Fruit fly (Drosophila melanogaster) whole organism, embryonic: ENCODE data around the gene Eip75B.
A peak's percentile ranks its signal among the peaks of the same experiment; 100 is the strongest.

Source experiments
- ATbp ChIP-seq: fragments of 200-800 bp; sonication (Bioruptor generic); optimal IDR thresholded peaks from 2 replicates; lab custom pipeline; 2017; ENCODE audit warnings: missing biosample characterization, mild to moderate bottlenecking, missing genetic modification characterization, missing genetic modification reagents
- Atf3 ChIP-seq: fragments of 200-800 bp; sonication (Bioruptor generic); optimal IDR thresholded peaks from 3 replicates; lab custom pipeline; 2016; ENCODE audit warnings: missing biosample characterization, missing genetic modification characterization
- Atf6 ChIP-seq: fragments of 200-800 bp; sonication (Bioruptor generic); IDR thresholded peaks from 2 replicates; pipeline ENCODE4 v1.3.6; 2022; ENCODE audit warnings: missing biosample characterization, missing genetic modification characterization
- Bgb ChIP-seq: fragments of 200-800 bp; sonication (Bioruptor generic); IDR thresholded peaks from 2 replicates; pipeline ENCODE4 v1.3.6; 2022; ENCODE audit warnings: missing biosample characterization, missing genetic modification characterization; ENCODE audit not compliant: partially characterized antibody
- CG11456 ChIP-seq: fragments of 200-800 bp; sonication (Bioruptor generic); IDR thresholded peaks from 3 replicates; pipeline ENCODE4 v1.3.6; 2022; ENCODE audit warnings: missing biosample characterization, missing genetic modification characterization
- CG15696 ChIP-seq: fragments of 200-800 bp; sonication (Bioruptor generic); optimal IDR thresholded peaks from 2 replicates; lab custom pipeline; 2019; ENCODE audit warnings: missing biosample characterization, mild to moderate bottlenecking, missing genetic modification characterization, moderate library complexity
- CG17385 ChIP-seq: fragments of 200-800 bp; sonication (Bioruptor generic); optimal IDR thresholded peaks from 3 replicates; lab custom pipeline; 2018; ENCODE audit warnings: missing biosample characterization, mild to moderate bottlenecking, missing genetic modification characterization
- CG17568 ChIP-seq: fragments of 200-800 bp; sonication (Bioruptor generic); optimal IDR thresholded peaks from 2 replicates; lab custom pipeline; 2018; ENCODE audit warnings: missing biosample characterization, mild to moderate bottlenecking, missing genetic modification characterization, moderate library complexity
- CG17912 ChIP-seq: fragments of 200-800 bp; sonication (Bioruptor generic); optimal IDR thresholded peaks from 2 replicates; lab custom pipeline; 2018; ENCODE audit warnings: missing biosample characterization, mild to moderate bottlenecking, missing genetic modification characterization
- CG2199 ChIP-seq: fragments of 200-800 bp; sonication (Bioruptor generic); IDR thresholded peaks from 3 replicates; pipeline ENCODE4 v1.3.6; 2022; ENCODE audit warnings: missing biosample characterization, missing genetic modification characterization
- CG2678 ChIP-seq: fragments of 200-800 bp; sonication (Bioruptor generic); optimal IDR thresholded peaks from 3 replicates; lab custom pipeline; 2019; ENCODE audit warnings: missing biosample characterization, mild to moderate bottlenecking, missing genetic modification characterization, moderate library complexity
- CG30431 ChIP-seq: fragments of 200-800 bp; sonication (Bioruptor generic); optimal IDR thresholded peaks from 2 replicates; lab custom pipeline; 2017; ENCODE audit warnings: missing biosample characterization, missing genetic modification characterization
- CG3726 ChIP-seq: fragments of 200-800 bp; sonication (Bioruptor generic); IDR thresholded peaks from 3 replicates; pipeline ENCODE4, ENCODE4 v1.3.6; 2022; ENCODE audit warnings: missing biosample characterization, missing genetic modification characterization
- CG7271 ChIP-seq: fragments of 200-800 bp; sonication (Bioruptor generic); optimal IDR thresholded peaks from 2 replicates; lab custom pipeline; 2018; ENCODE audit warnings: missing biosample characterization, mild to moderate bottlenecking, missing genetic modification characterization, moderate library complexity
- CG8478 ChIP-seq: fragments of >200 bp; optimal IDR thresholded peaks from 2 replicates; lab custom pipeline; 2018
- Deaf1 ChIP-seq: fragments of 200-800 bp; optimal IDR thresholded peaks from 3 replicates; lab custom pipeline; 2019; ENCODE audit warnings: missing biosample characterization, mild to moderate bottlenecking, missing genetic modification characterization, moderate library complexity
- Dfd ChIP-seq, 2 experiments: fragments of >200 bp; optimal IDR thresholded peaks; 2 replicates each; lab custom pipeline; 2017; ENCODE audit warnings: missing biosample characterization in 2 of 2, missing genetic modification characterization in 2 of 2
- Dip3 ChIP-seq: fragments of 200-800 bp; sonication (Bioruptor generic); optimal IDR thresholded peaks from 3 replicates; lab custom pipeline; 2016; ENCODE audit warnings: missing biosample characterization, missing genetic modification characterization
- Drgx ChIP-seq: fragments of 200-800 bp; sonication (Bioruptor generic); IDR thresholded peaks from 2 replicates; pipeline ENCODE4 v1.3.6; 2022; ENCODE audit warnings: missing biosample characterization, missing genetic modification characterization
- Fer3 ChIP-seq: fragments of 200-800 bp; sonication (Bioruptor generic); optimal IDR thresholded peaks from 2 replicates; lab custom pipeline; 2018; ENCODE audit warnings: missing biosample characterization, mild to moderate bottlenecking, missing genetic modification characterization, moderate library complexity
- GATAe ChIP-seq: fragments of 200-800 bp; sonication (Bioruptor generic); conservative IDR thresholded peaks from 2 replicates; pipeline ENCODE4 v1.3.6; 2022; ENCODE audit warnings: missing biosample characterization, missing genetic modification characterization
- HLH4C ChIP-seq: fragments of 200-800 bp; sonication (Bioruptor generic); IDR thresholded peaks from 3 replicates; pipeline ENCODE4 v1.3.6; 2022; ENCODE audit warnings: missing biosample characterization, missing genetic modification characterization; ENCODE audit not compliant: partially characterized antibody
- NC2α ChIP-seq: fragments of 200-800 bp; sonication (Bioruptor generic); optimal IDR thresholded peaks from 2 replicates; lab custom pipeline; 2016; ENCODE audit warnings: missing biosample characterization, missing genetic modification characterization
- Six4 ChIP-seq: fragments of 200-800 bp; sonication (Bioruptor generic); optimal IDR thresholded peaks from 2 replicates; lab custom pipeline; 2016; ENCODE audit warnings: missing biosample characterization, missing genetic modification characterization
- Sox100B ChIP-seq: fragments of 200-800 bp; sonication (Bioruptor generic); optimal IDR thresholded peaks from 3 replicates; lab custom pipeline; 2018; ENCODE audit warnings: missing biosample characterization, mild to moderate bottlenecking, missing genetic modification characterization
- Sry-β ChIP-seq: fragments of 200-800 bp; sonication (Bioruptor generic); optimal IDR thresholded peaks from 2 replicates; lab custom pipeline; 2018; ENCODE audit warnings: missing biosample characterization, mild to moderate bottlenecking, missing genetic modification characterization, moderate library complexity
- Taf1 ChIP-seq: fragments of 200-800 bp; sonication (Bioruptor generic); IDR thresholded peaks from 2 replicates; pipeline ENCODE4 v1.3.6; 2022; ENCODE audit warnings: missing biosample characterization, missing genetic modification characterization
- Trl ChIP-seq, 3 experiments: fragments of >200 bp in 2 of 3; fragments of 200-800 bp in 1 of 3; sonication (Bioruptor generic) in 1 of 3; optimal IDR thresholded peaks; 2 replicates in 1 of 3; 3 replicates in 2 of 3; lab custom pipeline; 2016 to 2017; ENCODE audit warnings: missing biosample characterization in 1 of 3, missing genetic modification characterization in 1 of 3
- Xrp1 ChIP-seq: fragments of 200-800 bp; sonication (Bioruptor generic); IDR thresholded peaks from 2 replicates; pipeline ENCODE4 v1.3.6; 2022; ENCODE audit warnings: missing biosample characterization, missing genetic modification characterization
- ab ChIP-seq: fragments of 200-800 bp; sonication (Bioruptor generic); optimal IDR thresholded peaks from 2 replicates; lab custom pipeline; 2016; ENCODE audit warnings: missing biosample characterization, missing genetic modification characterization
- abd-A ChIP-seq: fragments of 200-800 bp; sonication (Bioruptor generic); optimal IDR thresholded peaks from 3 replicates; lab custom pipeline; 2019; ENCODE audit warnings: missing biosample characterization, mild to moderate bottlenecking, missing genetic modification characterization, moderate library complexity
- cas ChIP-seq: fragments of 200-800 bp; sonication (Bioruptor generic); IDR thresholded peaks from 2 replicates; pipeline ENCODE4 v1.3.6; 2022; ENCODE audit warnings: missing biosample characterization, missing genetic modification characterization
- cg ChIP-seq: fragments of 200-800 bp; sonication (Bioruptor generic); optimal IDR thresholded peaks from 3 replicates; lab custom pipeline; 2019; ENCODE audit warnings: missing biosample characterization, mild to moderate bottlenecking, missing genetic modification characterization, moderate library complexity
- dan ChIP-seq: fragments of 200-800 bp; sonication (Bioruptor generic); IDR thresholded peaks from 2 replicates; pipeline ENCODE4 v1.3.6; 2022; ENCODE audit warnings: missing biosample characterization, missing genetic modification characterization
- dimm ChIP-seq: fragments of 200-800 bp; sonication (Bioruptor generic); IDR thresholded peaks from 2 replicates; pipeline ENCODE4 v1.3.6; 2022; ENCODE audit warnings: missing biosample characterization, missing genetic modification characterization
- disco-r ChIP-seq: fragments of 200-800 bp; sonication (Bioruptor generic); optimal IDR thresholded peaks from 2 replicates; lab custom pipeline; 2016; ENCODE audit warnings: missing biosample characterization, missing genetic modification characterization
- esg ChIP-seq: fragments of 200-800 bp; sonication (Bioruptor generic); conservative IDR thresholded peaks from 2 replicates; pipeline ENCODE4 v1.3.6; 2022; ENCODE audit warnings: missing biosample characterization, missing genetic modification characterization
- fd96Cb ChIP-seq: fragments of 200-800 bp; sonication (Bioruptor generic); optimal IDR thresholded peaks from 2 replicates; lab custom pipeline; 2018; ENCODE audit warnings: missing biosample characterization, mild to moderate bottlenecking, missing genetic modification characterization, moderate library complexity
- grn ChIP-seq: fragments of 200-800 bp; sonication (Bioruptor generic); optimal IDR thresholded peaks from 3 replicates; lab custom pipeline; 2017; ENCODE audit warnings: missing biosample characterization, missing genetic modification characterization
- gt ChIP-seq: fragments of 200-800 bp; sonication (Bioruptor generic); IDR thresholded peaks from 2 replicates; pipeline ENCODE4 v1.3.6; 2022; ENCODE audit warnings: missing biosample characterization, missing genetic modification characterization
- ham ChIP-seq: fragments of 200-800 bp; sonication (Bioruptor generic); IDR thresholded peaks from 2 replicates; pipeline ENCODE4 v1.3.6; 2022; ENCODE audit warnings: missing biosample characterization, missing genetic modification characterization
- nau ChIP-seq: fragments of 200-800 bp; sonication (Bioruptor generic); optimal IDR thresholded peaks from 3 replicates; lab custom pipeline; 2017; ENCODE audit warnings: missing biosample characterization, mild to moderate bottlenecking, missing genetic modification characterization, missing genetic modification reagents
- otp ChIP-seq: fragments of 200-800 bp; sonication (Bioruptor generic); IDR thresholded peaks from 3 replicates; pipeline ENCODE4, ENCODE4 v1.3.6; 2022; ENCODE audit warnings: missing biosample characterization, missing genetic modification characterization
- scrt ChIP-seq: fragments of 200-800 bp; sonication (Bioruptor generic); optimal IDR thresholded peaks from 2 replicates; lab custom pipeline; 2018; ENCODE audit warnings: missing biosample characterization, mild to moderate bottlenecking, missing genetic modification characterization, moderate library complexity
- sens-2 ChIP-seq: fragments of 200-800 bp; sonication (Bioruptor generic); IDR thresholded peaks from 2 replicates; pipeline ENCODE4 v1.3.6; 2022; ENCODE audit warnings: missing biosample characterization, missing genetic modification characterization
- sqz ChIP-seq: fragments of 200-800 bp; sonication (Bioruptor generic); optimal IDR thresholded peaks from 3 replicates; lab custom pipeline; 2018; ENCODE audit warnings: missing biosample characterization, mild to moderate bottlenecking, missing genetic modification characterization
- tgo ChIP-seq: fragments of 200-800 bp; sonication (Bioruptor generic); IDR thresholded peaks from 3 replicates; pipeline ENCODE4 v1.3.6; 2022; ENCODE audit warnings: missing biosample characterization, missing genetic modification characterization
- vnd ChIP-seq: fragments of 200-800 bp; sonication (Bioruptor generic); IDR thresholded peaks from 3 replicates; pipeline ENCODE4 v1.3.6; 2022; ENCODE audit warnings: missing biosample characterization, missing genetic modification characterization; ENCODE audit not compliant: partially characterized antibody
- wdn ChIP-seq: fragments of 200-800 bp; sonication (Bioruptor generic); IDR thresholded peaks from 2 replicates; pipeline ENCODE4 v1.3.6; 2022; ENCODE audit warnings: missing biosample characterization, missing genetic modification characterization
- z ChIP-seq: fragments of 200-800 bp; sonication (Bioruptor generic); IDR thresholded peaks from 3 replicates; pipeline ENCODE4 v1.3.6; 2022; ENCODE audit warnings: missing biosample characterization, missing genetic modification characterization

Eip75B gene

dm6 chr3L:17980772-17981492 is 83.6 kb downstream of the Eip75B start (continued):
- TF ChIP-seq NC2α (GFP tag; lab: Kevin White, UChicago), result no peak
- no peak for TF ChIP-seq fd96Cb (tag; lab: Kevin White, UChicago)
- no peak for TF ChIP-seq Atf3 (GFP tag; lab: Kevin White, UChicago)
- no peak for TF ChIP-seq esg (GFP tag; lab: Robert Waterston, UW)
- TF ChIP-seq ATbp, result peak; percentile 44
- peak; percentile 31 for TF ChIP-seq CG2678
- TF ChIP-seq CG3726 (GFP tag; lab: Robert Waterston, UW), result no peak
- TF ChIP-seq CG17912, result no peak
- no peak for TF ChIP-seq abd-A (tag; lab: Kevin White, UChicago)
- no peak for TF ChIP-seq wdn
- TF ChIP-seq Sry-β (GFP tag; lab: Kevin White, UChicago), result no peak
- TF ChIP-seq, all 482 proteins: peak for 58

- TF ChIP-seq vnd (no peak), Sox100B (GFP tag; lab: Kevin White, UChicago) (no peak), Trl (optimal IDR thresholded peaks at IDR 0.05; lab: Kevin White, UChicago) (no peak), Trl (GFP tag; optimal IDR thresholded peaks at IDR 0.05; lab: Kevin White, UChicago) (no peak), cg (GFP tag; lab: Kevin White, UChicago) (peak; percentile 75), sqz (GFP tag; lab: Kevin White, UChicago) (peak; percentile 20), Fer3 (tag; lab: Kevin White, UChicago) (no peak), Dip3 (GFP tag; lab: Kevin White, UChicago) (no peak), ham (no peak), Xrp1 (GFP tag; lab: Robert Waterston, UW) (no peak), CG15696 (tag; lab: Kevin White, UChicago) (no peak), Bgb (GFP tag; lab: Robert Waterston, UW) (no peak), tgo (no peak), dan (GFP tag; lab: Robert Waterston, UW) (no peak), grn (no peak), CG2199 (GFP tag; lab: Robert Waterston, UW) (0 out of 3 replicates have a peak, but pooled peaks have one; percentile 39), gt (GFP tag; lab: Robert Waterston, UW) (no peak), cas (GFP tag; lab: Robert Waterston, UW) (no peak), Taf1 (GFP tag; lab: Robert Waterston, UW) (no peak), CG30431 (GFP tag; lab: Kevin White, UChicago) (no peak), z (no peak), CG11456 (GFP tag; lab: Robert Waterston, UW) (no peak), otp (GFP tag; lab: Robert Waterston, UW) (no peak), nau (GFP tag; lab: Kevin White, UChicago) (no peak), CG17568 (GFP tag; lab: Kevin White, UChicago) (no peak), Dfd (GFP tag; optimal IDR thresholded peaks at IDR 0.05; lab: Kevin White, UChicago) (no peak), GATAe (GFP tag; lab: Robert Waterston, UW) (no peak), CG7271 (no peak), Drgx (peak; percentile 42; the same call in 1 of the 2 replicates), disco-r (GFP tag; lab: Kevin White, UChicago) (no peak), sens-2 (GFP tag; lab: Robert Waterston, UW) (peak; percentile 22; the same call in 1 of the 2 replicates), Atf6 (GFP tag; lab: Robert Waterston, UW) (no peak), Six4 (no peak), Deaf1 (peak; percentile 15), CG17385 (GFP tag; lab: Kevin White, UChicago) (no peak), dimm (GFP tag; lab: Robert Waterston, UW) (no peak), ab (GFP tag; lab: Kevin White, UChicago) (no peak), scrt (GFP tag; lab: Kevin White, UChicago) (no peak), CG8478 (lab: Kevin White, UChicago) (peak; percentile 50), HLH4C (no peak)
Measured at dm6 chr3L:17979578-17979977, 84.9 kb downstream of the Eip75B start.
